Worm (Caenorhabditis elegans) whole organism, L4 larva: Measurements from ENCODE around the gene ilkp-1.

Experiments used
- F26F4.8 ChIP-seq: fragments of 200-800 bp; sonication (Bioruptor generic); conservative IDR thresholded peaks from 2 replicates; pipeline ENCODE4 v1.3.6; 2022; ENCODE audit warnings: missing genetic modification characterization, missing compliant biosample characterization
- F44E2.7 ChIP-seq: fragments of 200-800 bp; sonication (Bioruptor generic); IDR thresholded peaks from 2 replicates; pipeline ENCODE4 v2.1.2; 2022; ENCODE audit warnings: missing genetic modification characterization, missing compliant biosample characterization
- F49E8.2 ChIP-seq: sonication (generic microtip); optimal IDR thresholded peaks from 2 replicates; lab custom pipeline; 2016; ENCODE audit warnings: missing compliant biosample characterization, mild to moderate bottlenecking, missing genetic modification characterization, borderline replicate concordance
- R02D3.7 ChIP-seq: fragments of 150-350 bp; sonication (generic microtip); optimal IDR thresholded peaks from 3 replicates; lab custom pipeline; 2014; ENCODE audit warnings: missing biosample characterization, missing genetic modification characterization
- Y105C5A.15 ChIP-seq: fragments of 200-800 bp; sonication (Bioruptor generic); IDR thresholded peaks from 2 replicates; pipeline ENCODE4 v1.3.6; 2022; ENCODE audit warnings: missing genetic modification characterization, missing compliant biosample characterization
- Y5F2A.4 ChIP-seq: fragments of 200-800 bp; sonication (Bioruptor generic); optimal IDR thresholded peaks from 2 replicates; lab custom pipeline; 2018; ENCODE audit warnings: mild to moderate bottlenecking, missing genetic modification characterization, missing compliant biosample characterization
- ZK337.2 ChIP-seq: fragments of 200-800 bp; sonication (Bioruptor generic); IDR thresholded peaks from 2 replicates; pipeline ENCODE4 v1.3.6; 2022; ENCODE audit warnings: missing genetic modification reagents, missing genetic modification characterization, missing compliant biosample characterization
- aha-1 ChIP-seq: fragments of 150-350 bp; peaks from one replicate; lab custom pipeline; 2014; ENCODE audit warnings: missing biosample characterization, missing genetic modification characterization
- aly-2 ChIP-seq: sonication (generic microtip); optimal IDR thresholded peaks from 2 replicates; lab custom pipeline; 2018; ENCODE audit warnings: missing biosample characterization, missing genetic modification characterization
- ama-1 ChIP-seq: fragments of 150-350 bp; optimal IDR thresholded peaks from 2 replicates; lab custom pipeline; 2014; ENCODE audit warnings: inconsistent platforms, mixed read lengths
- ceh-20 ChIP-seq: fragments of 200-800 bp; sonication (Bioruptor generic); IDR thresholded peaks from 2 replicates; pipeline ENCODE4 v1.3.6; 2022; ENCODE audit warnings: missing genetic modification reagents, missing genetic modification characterization, missing compliant biosample characterization
- ceh-28 ChIP-seq: fragments of 150-350 bp; optimal IDR thresholded peaks from 2 replicates; lab custom pipeline; 2014; ENCODE audit warnings: missing biosample characterization, missing genetic modification reagents, missing genetic modification characterization
- ceh-32 ChIP-seq: sonication (generic microtip); optimal IDR thresholded peaks from 2 replicates; lab custom pipeline; 2016; ENCODE audit warnings: mild to moderate bottlenecking, missing genetic modification characterization, missing compliant biosample characterization; ENCODE audit not compliant: poor library complexity
- ceh-44 ChIP-seq: fragments of 200-800 bp; sonication (Bioruptor generic); IDR thresholded peaks from 2 replicates; pipeline ENCODE4 v1.3.6; 2022; ENCODE audit warnings: missing genetic modification reagents, missing genetic modification characterization, missing compliant biosample characterization
- ceh-62 ChIP-seq: sonication (generic microtip); optimal IDR thresholded peaks from 2 replicates; lab custom pipeline; 2017; ENCODE audit warnings: missing biosample characterization, missing genetic modification characterization
- ceh-82 ChIP-seq: sonication (generic microtip); optimal IDR thresholded peaks from 2 replicates; lab custom pipeline; 2017; ENCODE audit warnings: missing biosample characterization, missing genetic modification characterization
- ces-1 ChIP-seq: fragments of 150-350 bp; sonication (generic microtip); optimal IDR thresholded peaks from 4 replicates; lab custom pipeline; 2014; ENCODE audit warnings: missing biosample characterization, missing genetic modification reagents, missing genetic modification characterization
- daf-12 ChIP-seq: fragments of 150-350 bp; optimal IDR thresholded peaks from 2 replicates; lab custom pipeline; 2014; ENCODE audit warnings: missing biosample characterization, missing genetic modification reagents, missing genetic modification characterization
- daf-8 ChIP-seq: fragments of 200-800 bp; sonication (Bioruptor generic); IDR thresholded peaks from 2 replicates; pipeline ENCODE4 v1.3.6; 2022; ENCODE audit warnings: missing genetic modification characterization, missing compliant biosample characterization
- duxl-1 ChIP-seq: sonication (generic microtip); optimal IDR thresholded peaks from 2 replicates; lab custom pipeline; 2016; ENCODE audit warnings: mild to moderate bottlenecking, missing genetic modification characterization, moderate library complexity, missing compliant biosample characterization; ENCODE audit not compliant: poor library complexity
- egl-43 ChIP-seq: fragments of 200-800 bp; sonication (Bioruptor generic); IDR thresholded peaks from 2 replicates; pipeline ENCODE4 v1.3.6; 2022; ENCODE audit warnings: missing genetic modification reagents, missing genetic modification characterization, missing compliant biosample characterization
- fkh-10 ChIP-seq: fragments of 150-350 bp; optimal IDR thresholded peaks from 2 replicates; lab custom pipeline; 2014; ENCODE audit warnings: missing biosample characterization, missing genetic modification reagents, missing genetic modification characterization
- hlh-11 ChIP-seq: fragments of 200-800 bp; sonication (Bioruptor generic); optimal IDR thresholded peaks from 2 replicates; lab custom pipeline; 2018; ENCODE audit warnings: mild to moderate bottlenecking, missing genetic modification characterization, missing compliant biosample characterization
- hmg-1.1 ChIP-seq: fragments of 200-800 bp; sonication (Bioruptor generic); IDR thresholded peaks from 2 replicates; pipeline ENCODE4 v1.3.6; 2022; ENCODE audit warnings: missing genetic modification reagents, missing genetic modification characterization, missing compliant biosample characterization
- lin-1 ChIP-seq: fragments of 200-800 bp; sonication (Bioruptor generic); IDR thresholded peaks from 2 replicates; pipeline ENCODE4 v1.3.6; 2022; ENCODE audit warnings: missing genetic modification reagents, missing genetic modification characterization, missing compliant biosample characterization
- lin-15B ChIP-seq: fragments of 150-350 bp; sonication (generic microtip); optimal IDR thresholded peaks from 3 replicates; lab custom pipeline; 2014; ENCODE audit warnings: missing biosample characterization, missing genetic modification characterization
- lin-29 ChIP-seq: fragments of 200-800 bp; sonication (Bioruptor generic); IDR thresholded peaks from 2 replicates; pipeline ENCODE4 v1.3.6; 2022; ENCODE audit warnings: missing genetic modification reagents, missing genetic modification characterization, missing compliant biosample characterization
- lin-38 ChIP-seq: fragments of 200-800 bp; sonication (Bioruptor generic); IDR thresholded peaks from 2 replicates; pipeline ENCODE4 v1.3.6; 2022; ENCODE audit warnings: missing genetic modification reagents, missing genetic modification characterization, missing compliant biosample characterization
- lsy-2 ChIP-seq, 2 experiments: fragments of 150-350 bp in 1 of 2; sonication (generic microtip) in 1 of 2; optimal IDR thresholded peaks; 2 replicates each; lab custom pipeline; 2014 to 2017; ENCODE audit warnings: missing biosample characterization in 2 of 2, missing genetic modification characterization in 2 of 2
- madf-5 ChIP-seq, 2 experiments: fragments of 200-800 bp; sonication (Bioruptor generic); IDR thresholded peaks; 2 replicates each; pipeline ENCODE4 v1.3.6; 2022; ENCODE audit warnings: missing compliant biosample characterization in 2 of 2, missing genetic modification characterization in 2 of 2
- mdl-1 ChIP-seq, 2 experiments: fragments of 150-350 bp in 1 of 2; sonication (generic microtip) in 1 of 2; optimal IDR thresholded peaks; 2 replicates each; lab custom pipeline; 2014 to 2017; ENCODE audit warnings: missing biosample characterization in 2 of 2, missing genetic modification characterization in 2 of 2
- mes-2 ChIP-seq: sonication (generic microtip); optimal IDR thresholded peaks from 2 replicates; lab custom pipeline; 2016; ENCODE audit warnings: missing genotype, mild to moderate bottlenecking, missing genetic modification characterization, missing compliant biosample characterization; ENCODE audit not compliant: poor library complexity, severe bottlenecking
- mxl-3 ChIP-seq: fragments of 200-800 bp; sonication (Bioruptor generic); optimal IDR thresholded peaks from 2 replicates; lab custom pipeline; 2018; ENCODE audit warnings: mild to moderate bottlenecking, missing genetic modification characterization, missing compliant biosample characterization
- nhr-10 ChIP-seq: fragments of 150-350 bp; optimal IDR thresholded peaks from 2 replicates; lab custom pipeline; 2014; ENCODE audit warnings: missing biosample characterization, missing genetic modification characterization
- nhr-11 ChIP-seq: fragments of 150-350 bp; optimal IDR thresholded peaks from 2 replicates; lab custom pipeline; 2014; ENCODE audit warnings: missing biosample characterization, missing genetic modification characterization
- nhr-111 ChIP-seq: fragments of 200-800 bp; sonication (Bioruptor generic); optimal IDR thresholded peaks from 2 replicates; lab custom pipeline; 2018; ENCODE audit warnings: mild to moderate bottlenecking, missing genetic modification characterization, missing compliant biosample characterization
- nhr-237 ChIP-seq: sonication (generic microtip); optimal IDR thresholded peaks from 2 replicates; lab custom pipeline; 2017; ENCODE audit warnings: missing biosample characterization, missing genetic modification characterization
- nhr-25 ChIP-seq: sonication (generic microtip); optimal IDR thresholded peaks from 2 replicates; lab custom pipeline; 2017; ENCODE audit warnings: missing genetic modification characterization, mild to moderate bottlenecking, missing compliant biosample characterization, antibody characterized with exemption, moderate library complexity, borderline replicate concordance; ENCODE audit not compliant: insufficient read depth
- nhr-28 ChIP-seq: fragments of 150-350 bp; optimal IDR thresholded peaks from 2 replicates; lab custom pipeline; 2014; ENCODE audit warnings: missing biosample characterization, missing genetic modification characterization
- nhr-41 ChIP-seq: fragments of 200-800 bp; sonication (Bioruptor generic); IDR thresholded peaks from 2 replicates; pipeline ENCODE4 v1.3.6; 2022; ENCODE audit warnings: missing genetic modification reagents, missing genetic modification characterization, missing compliant biosample characterization
- nhr-6 ChIP-seq: fragments of 150-350 bp; optimal IDR thresholded peaks from 2 replicates; lab custom pipeline; 2014; ENCODE audit warnings: missing biosample characterization, missing genetic modification characterization
- php-3 ChIP-seq: fragments of 200-800 bp; sonication (Bioruptor generic); IDR thresholded peaks from 2 replicates; pipeline ENCODE4 v1.3.6; 2022; ENCODE audit warnings: missing genetic modification reagents, missing genetic modification characterization, missing compliant biosample characterization
- pqm-1 ChIP-seq: sonication (generic microtip); optimal IDR thresholded peaks from 2 replicates; lab custom pipeline; 2017; ENCODE audit warnings: missing biosample characterization, missing genetic modification characterization
- sdz-12 ChIP-seq: fragments of 200-800 bp; sonication (Bioruptor generic); optimal IDR thresholded peaks from 2 replicates; lab custom pipeline; 2018; ENCODE audit warnings: mild to moderate bottlenecking, missing genetic modification characterization, missing compliant biosample characterization
- set-16 ChIP-seq: fragments of 200-800 bp; sonication (Bioruptor generic); IDR thresholded peaks from 2 replicates; pipeline ENCODE4 v1.3.6; 2022; ENCODE audit warnings: missing genetic modification reagents, missing genetic modification characterization, missing compliant biosample characterization
- skn-1 ChIP-seq: fragments of 150-350 bp; optimal IDR thresholded peaks from 2 replicates; lab custom pipeline; 2014; ENCODE audit warnings: missing biosample characterization, missing genetic modification characterization
- spr-1 ChIP-seq: sonication (generic microtip); optimal IDR thresholded peaks from 2 replicates; lab custom pipeline; 2016; ENCODE audit warnings: mild to moderate bottlenecking, missing genetic modification characterization, missing compliant biosample characterization
- spr-3 ChIP-seq: fragments of 200-800 bp; sonication (Bioruptor generic); optimal IDR thresholded peaks from 2 replicates; lab custom pipeline; 2018; ENCODE audit warnings: mild to moderate bottlenecking, missing genetic modification characterization, missing compliant biosample characterization
- unc-130 ChIP-seq: sonication (generic microtip); optimal IDR thresholded peaks from 2 replicates; lab custom pipeline; 2016; ENCODE audit warnings: missing genetic modification reagents, missing genetic modification characterization, missing compliant biosample characterization
- unc-39 ChIP-seq: sonication (generic microtip); optimal IDR thresholded peaks from 2 replicates; lab custom pipeline; 2017; ENCODE audit warnings: missing biosample characterization, missing genetic modification characterization
- unc-62 ChIP-seq, 3 experiments: fragments of 150-350 bp in 1 of 3; sonication (generic microtip); optimal IDR thresholded peaks in 2 of 3; peaks in 1 of 3; 1 replicate in 1 of 3; 2 replicates in 2 of 3; lab custom pipeline; 2014 to 2017; ENCODE audit warnings: missing biosample characterization in 3 of 3, missing genetic modification characterization in 3 of 3, missing genetic modification reagents in 3 of 3, missing genotype in 1 of 3
- zfp-2 ChIP-seq: sonication (generic microtip); optimal IDR thresholded peaks from 2 replicates; lab custom pipeline; 2016; ENCODE audit warnings: mild to moderate bottlenecking, missing genetic modification characterization, missing compliant biosample characterization
- zip-2 ChIP-seq: fragments of 150-350 bp; optimal IDR thresholded peaks from 2 replicates; lab custom pipeline; 2014; ENCODE audit warnings: missing biosample characterization, missing genetic modification characterization

Gene ilkp-1

DNA sequence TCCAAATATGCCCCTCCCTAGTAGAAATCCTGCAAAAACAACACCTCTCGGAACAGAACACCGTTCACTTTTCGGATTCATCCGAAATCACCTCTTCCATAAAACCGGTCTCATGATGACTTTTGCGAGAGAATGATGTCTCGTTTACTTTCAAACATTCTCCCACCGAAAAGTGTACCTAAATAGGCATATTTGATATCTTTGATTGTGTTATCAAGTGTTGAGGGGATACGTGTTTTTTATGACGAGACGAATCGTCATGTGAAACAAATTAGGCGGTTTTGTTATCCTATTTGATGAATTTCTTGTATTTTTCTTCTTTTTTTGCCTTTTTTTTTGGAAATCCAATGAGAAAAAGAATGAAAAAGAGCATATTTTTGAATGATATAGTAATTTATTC lies 34.8 kb upstream of the ilkp-1 start:
- TF ChIP-seq mes-2 (tag; lab: Kevin White, UChicago) (peak; percentile 16), daf-8 (GFP tag; lab: Robert Waterston, UW) (no peak), nhr-237 (no peak), lin-1 (GFP tag; lab: Robert Waterston, UW) (no peak), mxl-3 (GFP tag; lab: Kevin White, UChicago) (peak; percentile 22), hlh-11 (tag; lab: Kevin White, UChicago) (peak; percentile 24), fkh-10 (no peak), nhr-6 (tag; lab: Kevin White, UChicago) (no peak), unc-130 (no peak), spr-3 (GFP tag; lab: Kevin White, UChicago) (no peak), ceh-20 (GFP tag; lab: Robert Waterston, UW) (no peak), zfp-2 (tag; lab: Kevin White, UChicago) (no peak), duxl-1 (tag; lab: Kevin White, UChicago) (no peak), egl-43 (GFP tag; lab: Robert Waterston, UW) (no peak), lsy-2 (tag; optimal IDR thresholded peaks at IDR 0.05; lab: Kevin White, UChicago) (no peak), nhr-41 (GFP tag; lab: Robert Waterston, UW) (no peak), spr-1 (tag; lab: Kevin White, UChicago) (no peak), unc-39 (no peak), ceh-62 (tag; lab: Kevin White, UChicago) (no peak), Y5F2A.4 (no peak), sdz-12 (GFP tag; lab: Kevin White, UChicago) (no peak), ama-1 (lab: Kevin White, UChicago) (peak; percentile 77), zip-2 (tag; lab: Kevin White, UChicago) (no peak), ZK337.2 (GFP tag; lab: Robert Waterston, UW) (no peak), nhr-10 (tag; lab: Kevin White, UChicago) (no peak), daf-12 (tag; lab: Kevin White, UChicago) (no peak), ceh-44 (no peak), ceh-32 (tag; lab: Kevin White, UChicago) (no peak), nhr-111 (no peak), ces-1 (GFP tag; lab: Kevin White, UChicago) (no peak), pqm-1 (no peak), php-3 (no peak), lin-15B (no peak), lin-38 (GFP tag; lab: Robert Waterston, UW) (no peak), nhr-28 (peak; percentile 12), F44E2.7 (GFP tag; lab: Robert Waterston, UW) (no peak), Y105C5A.15 (GFP tag; lab: Robert Waterston, UW) (no peak), skn-1 (tag; lab: Kevin White, UChicago) (no peak), unc-62 (GFP tag; optimal IDR thresholded peaks at IDR 0.05 in 1 of 2; lab: Kevin White, UChicago) (peak in 1 of 2 experiments; percentile 54), unc-62 (tag; optimal IDR thresholded peaks at IDR 0.05; lab: Kevin White, UChicago) (no peak), madf-5 (GFP tag; IDR thresholded peaks at IDR 0.05; lab: Robert Waterston, UW) (no peak)

DNA sequence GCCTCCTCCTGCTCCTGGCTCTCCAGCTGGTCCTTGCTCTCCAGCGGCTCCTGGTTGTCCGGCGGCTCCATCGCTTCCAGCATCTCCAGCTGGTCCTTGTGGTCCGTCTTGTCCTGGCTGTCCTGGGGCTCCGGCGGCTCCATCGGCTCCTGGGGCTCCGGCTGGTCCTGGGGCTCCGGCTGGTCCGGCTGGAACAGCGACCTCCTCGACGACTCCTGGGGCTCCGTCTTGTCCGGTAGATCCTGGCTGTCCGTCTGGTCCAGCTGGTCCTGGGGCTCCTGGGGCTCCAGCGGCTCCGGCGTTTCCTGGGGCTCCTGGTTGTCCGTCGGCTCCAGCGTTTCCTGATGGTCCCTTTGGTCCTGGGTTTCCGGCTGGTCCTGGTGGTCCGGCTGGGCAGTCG lies 34.3 kb upstream of the ilkp-1 start:
- TF ChIP-seq daf-12 (tag; lab: Kevin White, UChicago) (no peak), ceh-82 (tag; lab: Kevin White, UChicago) (no peak), nhr-11 (tag; lab: Kevin White, UChicago) (no peak), nhr-25 (tag; lab: Kevin White, UChicago) (no peak), nhr-28 (no peak), set-16 (GFP tag; lab: Robert Waterston, UW) (peak; percentile 99), hlh-11 (tag; lab: Kevin White, UChicago) (peak; percentile 10), ceh-28 (tag; lab: Kevin White, UChicago) (no peak), F49E8.2 (tag; lab: Kevin White, UChicago) (no peak), aly-2 (tag; lab: Kevin White, UChicago) (no peak), duxl-1 (tag; lab: Kevin White, UChicago) (no peak), R02D3.7 (no peak), aha-1 (tag; lab: Kevin White, UChicago) (peak; percentile 47), hmg-1.1 (GFP tag; lab: Robert Waterston, UW) (no peak), F26F4.8 (no peak), mdl-1 (tag; optimal IDR thresholded peaks at IDR 0.05; lab: Kevin White, UChicago) (no peak), lin-29 (no peak; the same call in 1 of the 2 replicates)
